Fruit fly (Drosophila melanogaster) whole organism, wandering third instar larva: Measurements from ENCODE around the gene Uggt.

Experiments
- Hnf4 ChIP-seq: fragments of 200-800 bp; sonication (Bioruptor generic); optimal IDR thresholded peaks from 2 replicates; lab custom pipeline; 2016; ENCODE audit warnings: missing biosample characterization, mild to moderate bottlenecking, missing genetic modification characterization
- Hr78 ChIP-seq: fragments of >200 bp; optimal IDR thresholded peaks from 2 replicates; lab custom pipeline; 2017; ENCODE audit warnings: missing biosample characterization, missing genetic modification characterization
- foxo ChIP-seq, 2 experiments: fragments of 200-800 bp; sonication (Bioruptor generic); optimal IDR thresholded peaks; 2 replicates in 1 of 2; 3 replicates in 1 of 2; lab custom pipeline; 2016 to 2017; ENCODE audit warnings: missing biosample characterization in 2 of 2, missing genetic modification characterization in 2 of 2
- fru ChIP-seq: fragments of 200-800 bp; sonication (Bioruptor generic); optimal IDR thresholded peaks from 3 replicates; lab custom pipeline; 2016; ENCODE audit warnings: missing biosample characterization, mild to moderate bottlenecking, missing genetic modification characterization
- h ChIP-seq: fragments of 200-800 bp; sonication (Bioruptor generic); optimal IDR thresholded peaks from 3 replicates; lab custom pipeline; 2016; ENCODE audit warnings: missing biosample characterization, mild to moderate bottlenecking, missing genetic modification characterization
- pan ChIP-seq: fragments of >200 bp; optimal IDR thresholded peaks from 2 replicates; lab custom pipeline; 2017
- tai ChIP-seq: sonication (Bioruptor generic); optimal IDR thresholded peaks from 2 replicates; lab custom pipeline; 2016; ENCODE audit warnings: missing biosample characterization, missing genetic modification characterization
- usp ChIP-seq: fragments of >200 bp; optimal IDR thresholded peaks from 2 replicates; lab custom pipeline; 2017; ENCODE audit warnings: missing biosample characterization, missing genetic modification characterization

dm6 chr3L:18870027-18870426 is 2.5 kb upstream of the Uggt start, which contains the start of gene Blos3:
- TF ChIP-seq usp (GFP tag; lab: Kevin White, UChicago) (no peak), h (GFP tag; lab: Kevin White, UChicago) (peak; percentile 71), pan (no peak), Hnf4 (GFP tag; lab: Kevin White, UChicago) (no peak), fru (GFP tag; lab: Kevin White, UChicago) (no peak), foxo (GFP tag; optimal IDR thresholded peaks at IDR 0.05; lab: Kevin White, UChicago) (peak in 1 of 2 experiments; percentile 83), tai (GFP tag; lab: Kevin White, UChicago) (no peak), Hr78 (GFP tag; lab: Kevin White, UChicago) (no peak)
